Fruit fly (Drosophila melanogaster) whole organism, adult: ENCODE results near the gene CG5050.

ENCODE experiments used
- CG11617 ChIP-seq: fragments of 200-800 bp; sonication (Bioruptor generic); optimal IDR thresholded peaks from 2 replicates; lab custom pipeline; 2017; ENCODE audit warnings: mild to moderate bottlenecking, missing biosample characterization, missing genetic modification reagents, missing genetic modification characterization
- kay ChIP-seq: fragments of 200-800 bp; sonication (Bioruptor generic); peaks from one replicate; lab custom pipeline; 2016; ENCODE audit warnings: missing biosample characterization, missing genetic modification characterization, borderline replicate concordance
- ovo ChIP-seq: fragments of 200-800 bp; sonication (Bioruptor generic); optimal IDR thresholded peaks from 2 replicates; lab custom pipeline; 2016; ENCODE audit warnings: missing biosample characterization, missing genetic modification characterization

DNA sequence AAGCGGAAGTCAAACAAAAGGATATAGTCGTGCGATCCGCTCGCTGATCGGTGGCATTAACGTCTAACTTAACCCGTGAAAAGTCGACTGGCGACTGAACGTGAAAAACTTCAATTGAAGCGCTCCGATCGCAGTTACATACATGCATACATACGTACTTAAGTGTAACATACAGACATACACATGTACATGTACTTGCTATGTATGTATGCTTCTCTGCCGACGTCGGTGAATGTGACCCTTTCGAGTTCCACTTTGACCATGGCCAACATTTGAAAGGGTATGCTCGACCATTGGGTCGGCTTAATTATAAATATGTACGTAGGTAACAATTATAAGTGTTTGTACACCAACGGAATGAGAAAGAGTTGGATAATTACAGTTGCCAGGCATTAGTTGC, 44.4 kb downstream of the CG5050 start, which contains the start of gene qua:
- TF ChIP-seq CG11617 (no peak), kay (no peak), ovo (no peak)
